Worm (Caenorhabditis elegans) whole organism, L4 larva: ENCODE results near the gene lips-7.

Experiments used
- aha-1 ChIP-seq: fragments of 150-350 bp; peaks from one replicate; lab custom pipeline; 2014; ENCODE audit warnings: missing biosample characterization, missing genetic modification characterization
- egl-27 ChIP-seq: sonication (generic microtip); optimal IDR thresholded peaks from 3 replicates; lab custom pipeline; 2017; ENCODE audit warnings: missing biosample characterization, missing genetic modification reagents, missing genetic modification characterization
- fkh-10 ChIP-seq: fragments of 150-350 bp; optimal IDR thresholded peaks from 2 replicates; lab custom pipeline; 2014; ENCODE audit warnings: missing biosample characterization, missing genetic modification reagents, missing genetic modification characterization
- lin-38 ChIP-seq: fragments of 200-800 bp; sonication (Bioruptor generic); IDR thresholded peaks from 2 replicates; pipeline ENCODE4 v1.3.6; 2022; ENCODE audit warnings: missing genetic modification reagents, missing genetic modification characterization, missing compliant biosample characterization
- mxl-3 ChIP-seq: fragments of 200-800 bp; sonication (Bioruptor generic); optimal IDR thresholded peaks from 2 replicates; lab custom pipeline; 2018; ENCODE audit warnings: mild to moderate bottlenecking, missing genetic modification characterization, missing compliant biosample characterization
- nhr-111 ChIP-seq: fragments of 200-800 bp; sonication (Bioruptor generic); optimal IDR thresholded peaks from 2 replicates; lab custom pipeline; 2018; ENCODE audit warnings: mild to moderate bottlenecking, missing genetic modification characterization, missing compliant biosample characterization
- nhr-28 ChIP-seq: fragments of 150-350 bp; optimal IDR thresholded peaks from 2 replicates; lab custom pipeline; 2014; ENCODE audit warnings: missing biosample characterization, missing genetic modification characterization
- pqm-1 ChIP-seq: sonication (generic microtip); optimal IDR thresholded peaks from 2 replicates; lab custom pipeline; 2017; ENCODE audit warnings: missing biosample characterization, missing genetic modification characterization
- rbr-2 ChIP-seq: sonication (generic microtip); optimal IDR thresholded peaks from 2 replicates; lab custom pipeline; 2016; ENCODE audit warnings: missing genotype, missing genetic modification characterization, missing compliant biosample characterization
- saeg-2 ChIP-seq: fragments of 200-800 bp; sonication (Bioruptor generic); IDR thresholded peaks from 2 replicates; pipeline ENCODE4 v1.3.6; 2022; ENCODE audit warnings: missing genetic modification reagents, missing genetic modification characterization, missing compliant biosample characterization
- spr-3 ChIP-seq: fragments of 200-800 bp; sonication (Bioruptor generic); optimal IDR thresholded peaks from 2 replicates; lab custom pipeline; 2018; ENCODE audit warnings: mild to moderate bottlenecking, missing genetic modification characterization, missing compliant biosample characterization
- unc-62 ChIP-seq, 3 experiments: fragments of 150-350 bp in 1 of 3; sonication (generic microtip); optimal IDR thresholded peaks in 2 of 3; peaks in 1 of 3; 1 replicate in 1 of 3; 2 replicates in 2 of 3; lab custom pipeline; 2014 to 2017; ENCODE audit warnings: missing biosample characterization in 3 of 3, missing genetic modification characterization in 3 of 3, missing genetic modification reagents in 3 of 3, missing genotype in 1 of 3

- TF ChIP-seq pqm-1 (tag; lab: Kevin White, UChicago) (no peak), nhr-111 (no peak), mxl-3 (GFP tag; lab: Kevin White, UChicago) (no peak), spr-3 (GFP tag; lab: Kevin White, UChicago) (no peak), unc-62 (GFP tag; optimal IDR thresholded peaks at IDR 0.05 in 1 of 2; lab: Kevin White, UChicago) (no peak), unc-62 (tag; optimal IDR thresholded peaks at IDR 0.05; lab: Kevin White, UChicago) (no peak), nhr-28 (tag; lab: Kevin White, UChicago) (no peak), egl-27 (no peak), aha-1 (tag; lab: Kevin White, UChicago) (no peak), rbr-2 (tag; lab: Kevin White, UChicago) (no peak), lin-38 (no peak), fkh-10 (GFP tag; lab: Kevin White, UChicago) (no peak), saeg-2 (GFP tag; lab: Robert Waterston, UW) (no peak)
Measured at ce11 chrII:568776-569175, 17.1 kb downstream of the lips-7 start, which contains the start of gene W08F4.5.
